Fruit fly (Drosophila melanogaster): ENCODE measurements around the gene CG42688.
A peak's percentile ranks its signal among the peaks of the same experiment; 100 is the strongest.

Gene CG42688

DNA sequence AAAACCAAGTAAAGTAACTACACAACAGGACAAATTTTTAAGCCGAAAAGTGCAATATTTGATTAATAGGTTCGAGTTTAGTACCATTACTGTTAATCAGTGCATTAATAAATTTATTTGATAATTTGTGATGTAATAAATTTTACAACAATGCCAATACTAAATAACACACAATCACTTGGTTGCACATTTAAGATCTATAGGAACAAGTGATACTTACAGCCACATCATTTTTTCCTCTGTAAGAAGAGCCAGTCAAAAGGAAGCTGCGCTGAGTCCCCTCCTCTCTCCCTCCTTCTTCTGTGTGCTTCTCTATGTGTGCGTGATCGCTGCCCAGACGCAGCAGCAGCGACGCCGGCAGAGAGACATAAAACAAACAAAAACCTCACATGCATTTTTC lies 45.9 kb downstream of the CG42688 start (continued):
- TF ChIP-seq Camta (GFP tag; optimal IDR thresholded peaks at IDR 0.05) (peak; percentile 8), crc (GFP tag; optimal IDR thresholded peaks at IDR 0.05) (no peak), CG2120 (GFP tag; optimal IDR thresholded peaks at IDR 0.05) (no peak), ftz-f1 (GFP tag; optimal IDR thresholded peaks at IDR 0.05) (no peak), salm (tag; optimal IDR thresholded peaks at IDR 0.05) (no peak), CG2202 (tag; optimal IDR thresholded peaks at IDR 0.05) (peak; percentile 56), pros (GFP tag; optimal IDR thresholded peaks at IDR 0.05) (peak; percentile 34), Dip2 (GFP tag; IDR thresholded peaks at IDR 0.05) (no peak), Mes4 (GFP tag; optimal IDR thresholded peaks at IDR 0.05) (peak; percentile 20), CG17829 (tag; optimal IDR thresholded peaks at IDR 0.05) (peak; percentile 60), Spps (tag; optimal IDR thresholded peaks at IDR 0.05) (peak; percentile 30), Lim3 (GFP tag; IDR thresholded peaks at IDR 0.05) (no peak), CG17568 (GFP tag; optimal IDR thresholded peaks at IDR 0.05) (peak; percentile 49), nom (GFP tag; optimal IDR thresholded peaks at IDR 0.05) (peak; percentile 88), Scr (GFP tag; IDR thresholded peaks at IDR 0.05; ENCODE audit: partially characterized antibody) (no peak), wek (GFP tag; optimal IDR thresholded peaks at IDR 0.05) (no peak), D19A (tag; optimal IDR thresholded peaks at IDR 0.05) (peak; percentile 50), caup (GFP tag; optimal IDR thresholded peaks at IDR 0.05; ENCODE audit: severe bottlenecking) (no peak), slp2 (GFP tag; optimal IDR thresholded peaks at IDR 0.05) (no peak), Hr39 (optimal IDR thresholded peaks at IDR 0.05) (no peak), CG15696 (tag; optimal IDR thresholded peaks at IDR 0.05) (peak; percentile 74), CG10979 (tag; optimal IDR thresholded peaks at IDR 0.05) (peak; percentile 73), Pdp1 (GFP tag; optimal IDR thresholded peaks at IDR 0.05) (peak in 1 of 2 experiments; percentile 14), CG8924 (tag; optimal IDR thresholded peaks at IDR 0.05) (peak; percentile 39), GATAe (GFP tag; conservative IDR thresholded peaks at IDR 0.05) (no peak), CG11247 (GFP tag; IDR thresholded peaks at IDR 0.05) (no peak), D (optimal IDR thresholded peaks at IDR 0.05) (no peak), D (GFP tag; optimal IDR thresholded peaks at IDR 0.05) (peak; percentile 3), lbe (GFP tag; optimal IDR thresholded peaks at IDR 0.05) (peak; percentile 86), CG16815 (GFP tag; optimal IDR thresholded peaks at IDR 0.05) (peak; percentile 62), CG2875 (GFP tag; optimal IDR thresholded peaks at IDR 0.05) (peak; percentile 25), ac (GFP tag; optimal IDR thresholded peaks at IDR 0.05) (peak; percentile 44), repo (GFP tag; optimal IDR thresholded peaks at IDR 0.05) (no peak), zfh1 (GFP tag; IDR thresholded peaks at IDR 0.05) (0 out of 3 replicates have a peak, but pooled peaks have one; percentile 25), CG4282 (GFP tag; optimal IDR thresholded peaks at IDR 0.05) (no peak), dmrt11E (tag; optimal IDR thresholded peaks at IDR 0.05) (peak; percentile 89), chif (GFP tag; optimal IDR thresholded peaks at IDR 0.05) (peak in 1 of 2 experiments; percentile 67), CG30403 (GFP tag; optimal IDR thresholded peaks at IDR 0.05) (peak; percentile 2), cg (GFP tag; optimal IDR thresholded peaks at IDR 0.05) (peak; percentile 56), Bdp1 (GFP tag; optimal IDR thresholded peaks at IDR 0.05) (no peak), Neu2 (GFP tag; optimal IDR thresholded peaks at IDR 0.05; ENCODE audit: borderline replicate concordance) (no peak), sr (GFP tag; IDR thresholded peaks at IDR 0.05) (no peak), chm (GFP tag; IDR thresholded peaks at IDR 0.05) (0 out of 2 replicates have a peak, but pooled peaks have one; percentile 27), CG32532 (GFP tag; IDR thresholded peaks at IDR 0.05) (no peak), nmo (GFP tag; optimal IDR thresholded peaks at IDR 0.05) (peak; percentile 51), CG6254 (GFP tag; optimal IDR thresholded peaks at IDR 0.05) (peak; percentile 21), slou (GFP tag; optimal IDR thresholded peaks at IDR 0.05) (no peak), CG2712 (tag; optimal IDR thresholded peaks at IDR 0.05) (peak; percentile 71), Antp (GFP tag; optimal IDR thresholded peaks at IDR 0.05) (no peak), CG4404 (GFP tag; IDR thresholded peaks at IDR 0.05) (peak; percentile 50; the same call in 1 of the 2 replicates), dmrt99B (tag; optimal IDR thresholded peaks at IDR 0.05) (peak; percentile 22)

Data from whole organism, embryonic.